Worm (Caenorhabditis elegans) whole organism, young adult: ENCODE results near the gene lbp-7.

ENCODE experiments used
- B0035.1 ChIP-seq: sonication (generic microtip); optimal IDR thresholded peaks from 2 replicates; lab custom pipeline; 2016; ENCODE audit warnings: missing genetic modification characterization, mild to moderate bottlenecking, missing compliant biosample characterization, missing genotype, missing genetic modification reagents
- B0336.3 ChIP-seq: fragments of 200-800 bp; sonication (Bioruptor generic); IDR thresholded peaks from 2 replicates; pipeline ENCODE4 v1.3.6; 2022; ENCODE audit warnings: missing genetic modification characterization, missing compliant biosample characterization
- F10E7.11 ChIP-seq: sonication (generic microtip); optimal IDR thresholded peaks from 2 replicates; lab custom pipeline; 2017; ENCODE audit warnings: mild to moderate bottlenecking, missing genetic modification characterization, moderate library complexity, missing compliant biosample characterization
- F22D6.2 ChIP-seq: sonication (generic microtip); optimal IDR thresholded peaks from 2 replicates; lab custom pipeline; 2016; ENCODE audit warnings: mild to moderate bottlenecking, missing genetic modification characterization, missing compliant biosample characterization
- F33H1.4 ChIP-seq: fragments of 200-800 bp; sonication (Bioruptor generic); IDR thresholded peaks from 2 replicates; pipeline ENCODE4 v1.3.6; 2022; ENCODE audit warnings: missing genetic modification reagents, missing genetic modification characterization, missing compliant biosample characterization
- F52B5.7 ChIP-seq: sonication (generic microtip); optimal IDR thresholded peaks from 2 replicates; lab custom pipeline; 2016; ENCODE audit warnings: mild to moderate bottlenecking, missing genetic modification characterization, missing compliant biosample characterization
- F57A8.1 ChIP-seq: fragments of 200-800 bp; sonication (Bioruptor generic); optimal IDR thresholded peaks from 2 replicates; lab custom pipeline; 2018; ENCODE audit warnings: mild to moderate bottlenecking, missing genetic modification characterization, moderate library complexity, missing compliant biosample characterization
- F57C9.4 ChIP-seq: sonication (generic microtip); optimal IDR thresholded peaks from 2 replicates; lab custom pipeline; 2017; ENCODE audit warnings: mild to moderate bottlenecking, missing genetic modification characterization, missing compliant biosample characterization
- K12H6.12 ChIP-seq: fragments of 200-800 bp; sonication (Bioruptor generic); optimal IDR thresholded peaks from 2 replicates; lab custom pipeline; 2018; ENCODE audit warnings: mild to moderate bottlenecking, missing genetic modification characterization, missing compliant biosample characterization
- Y56A3A.18 ChIP-seq: fragments of 200-800 bp; sonication (Bioruptor generic); IDR thresholded peaks from 2 replicates; pipeline ENCODE4 v1.3.6; 2022; ENCODE audit warnings: missing genetic modification reagents, missing genetic modification characterization, missing compliant biosample characterization
- ZK185.1 ChIP-seq: sonication (generic microtip); optimal IDR thresholded peaks from 2 replicates; lab custom pipeline; 2016; ENCODE audit warnings: mild to moderate bottlenecking, missing genetic modification characterization, missing compliant biosample characterization; ENCODE audit not compliant: poor library complexity, severe bottlenecking
- athp-1 ChIP-seq: sonication (generic microtip); optimal IDR thresholded peaks from 2 replicates; lab custom pipeline; 2017; ENCODE audit warnings: mild to moderate bottlenecking, missing genetic modification characterization, missing compliant biosample characterization
- ceh-58 ChIP-seq: fragments of 200-800 bp; sonication (Bioruptor generic); IDR thresholded peaks from 2 replicates; pipeline ENCODE4 v1.3.6; 2022; ENCODE audit warnings: missing genetic modification characterization, missing compliant biosample characterization
- ceh-79 ChIP-seq: sonication (generic microtip); optimal IDR thresholded peaks from 2 replicates; lab custom pipeline; 2017; ENCODE audit warnings: mild to moderate bottlenecking, missing genetic modification characterization, missing compliant biosample characterization
- chd-7 ChIP-seq: sonication (generic microtip); optimal IDR thresholded peaks from 2 replicates; lab custom pipeline; 2016; ENCODE audit warnings: mild to moderate bottlenecking, missing genetic modification characterization, moderate library complexity, missing compliant biosample characterization
- dpl-1 ChIP-seq: fragments of 150-350 bp; optimal IDR thresholded peaks from 2 replicates; lab custom pipeline; 2014; ENCODE audit warnings: missing biosample characterization, missing genetic modification reagents, missing genetic modification characterization
- ekl-4 ChIP-seq: fragments of 200-800 bp; sonication (Bioruptor generic); IDR thresholded peaks from 2 replicates; pipeline ENCODE4 v1.3.6; 2022; ENCODE audit warnings: missing genetic modification reagents, missing genetic modification characterization, missing compliant biosample characterization
- hlh-26 ChIP-seq: fragments of 200-800 bp; sonication (Bioruptor generic); conservative IDR thresholded peaks from 2 replicates; pipeline ENCODE4 v1.3.6; 2022; ENCODE audit warnings: missing genetic modification reagents, missing genetic modification characterization, missing compliant biosample characterization
- hmg-20 ChIP-seq: fragments of 200-800 bp; sonication (Bioruptor generic); IDR thresholded peaks from 2 replicates; pipeline ENCODE4 v1.3.6; 2022; ENCODE audit warnings: missing genetic modification reagents, missing genetic modification characterization, missing compliant biosample characterization
- hrde-1 ChIP-seq: sonication (generic microtip); optimal IDR thresholded peaks from 2 replicates; lab custom pipeline; 2016; ENCODE audit warnings: missing genetic modification characterization, mild to moderate bottlenecking, missing compliant biosample characterization, moderate library complexity, missing genotype, missing genetic modification reagents, borderline replicate concordance
- hsf-1 ChIP-seq: fragments of 200-800 bp; sonication (Bioruptor generic); IDR thresholded peaks from 2 replicates; pipeline ENCODE4 v1.3.6; 2022; ENCODE audit warnings: missing genetic modification reagents, missing genetic modification characterization, missing compliant biosample characterization
- lag-1 ChIP-seq: fragments of 200-800 bp; sonication (Bioruptor generic); IDR thresholded peaks from 2 replicates; pipeline ENCODE4 v1.3.6; 2022; ENCODE audit warnings: missing genetic modification reagents, missing genetic modification characterization, missing compliant biosample characterization
- let-607 ChIP-seq, 2 experiments: fragments of 200-800 bp in 1 of 2; sonication (Bioruptor generic) in 1 of 2; sonication (generic microtip) in 1 of 2; optimal IDR thresholded peaks; 2 replicates each; lab custom pipeline; 2016 to 2018; ENCODE audit warnings: mild to moderate bottlenecking in 2 of 2, missing compliant biosample characterization in 2 of 2, missing genetic modification characterization in 2 of 2, moderate library complexity in 2 of 2, missing genotype in 1 of 2
- lin-26 ChIP-seq: fragments of 200-800 bp; sonication (Bioruptor generic); IDR thresholded peaks from 2 replicates; pipeline ENCODE4 v1.3.6; 2022; ENCODE audit warnings: missing genetic modification reagents, missing genetic modification characterization, missing compliant biosample characterization
- lin-40 ChIP-seq: sonication (generic microtip); optimal IDR thresholded peaks from 2 replicates; lab custom pipeline; 2016; ENCODE audit warnings: missing genetic modification characterization, mild to moderate bottlenecking, missing compliant biosample characterization, missing genotype, missing genetic modification reagents
- lsy-27 ChIP-seq: sonication (generic microtip); optimal IDR thresholded peaks from 2 replicates; lab custom pipeline; 2017; ENCODE audit warnings: missing genetic modification characterization, mild to moderate bottlenecking, missing compliant biosample characterization, antibody characterized with exemption, missing genotype, borderline replicate concordance; ENCODE audit not compliant: insufficient read depth
- madf-10 ChIP-seq: sonication (generic microtip); optimal IDR thresholded peaks from 2 replicates; lab custom pipeline; 2016; ENCODE audit warnings: mild to moderate bottlenecking, missing genetic modification characterization, missing compliant biosample characterization
- nfya-2 ChIP-seq: fragments of 200-800 bp; sonication (Bioruptor generic); IDR thresholded peaks from 2 replicates; pipeline ENCODE4 v1.3.6; 2022; ENCODE audit warnings: missing genetic modification reagents, missing genetic modification characterization, missing compliant biosample characterization
- nhr-120 ChIP-seq: fragments of 200-800 bp; sonication (Bioruptor generic); IDR thresholded peaks from 2 replicates; pipeline ENCODE4 v1.3.6; 2022; ENCODE audit warnings: missing genetic modification characterization, missing compliant biosample characterization
- pbrm-1 ChIP-seq: fragments of 200-800 bp; sonication (Bioruptor generic); IDR thresholded peaks from 2 replicates; pipeline ENCODE4 v1.3.6; 2022; ENCODE audit warnings: missing genetic modification reagents, missing genetic modification characterization, missing compliant biosample characterization
- pha-4 ChIP-seq: fragments of 150-350 bp; sonication (generic microtip); optimal IDR thresholded peaks from 2 replicates; lab custom pipeline; 2014; ENCODE audit warnings: missing biosample characterization, missing genetic modification reagents, missing genetic modification characterization
- rpc-1 ChIP-seq, 2 experiments: fragments of 150-350 bp in 1 of 2; sonication (generic microtip) in 1 of 2; optimal IDR thresholded peaks; 2 replicates each; lab custom pipeline; 2014 to 2018; ENCODE audit warnings: missing biosample characterization in 1 of 2, missing genetic modification characterization in 1 of 2, missing genetic modification reagents in 1 of 2, missing genotype in 1 of 2
- sdz-38 ChIP-seq: sonication (generic microtip); optimal IDR thresholded peaks from 2 replicates; lab custom pipeline; 2016; ENCODE audit warnings: missing genotype, missing genetic modification characterization, missing compliant biosample characterization
- unc-130 ChIP-seq: sonication (generic microtip); optimal IDR thresholded peaks from 2 replicates; lab custom pipeline; 2016; ENCODE audit warnings: missing genetic modification reagents, missing genetic modification characterization, missing compliant biosample characterization
- zfh-2 ChIP-seq: fragments of 200-800 bp; sonication (Bioruptor generic); conservative IDR thresholded peaks from 2 replicates; pipeline ENCODE4 v1.3.6; 2022; ENCODE audit warnings: missing genetic modification reagents, missing genetic modification characterization, missing compliant biosample characterization
- ztf-26 ChIP-seq: sonication (generic microtip); optimal IDR thresholded peaks from 2 replicates; lab custom pipeline; 2017; ENCODE audit warnings: missing genetic modification characterization, missing compliant biosample characterization

Gene lbp-7

DNA sequence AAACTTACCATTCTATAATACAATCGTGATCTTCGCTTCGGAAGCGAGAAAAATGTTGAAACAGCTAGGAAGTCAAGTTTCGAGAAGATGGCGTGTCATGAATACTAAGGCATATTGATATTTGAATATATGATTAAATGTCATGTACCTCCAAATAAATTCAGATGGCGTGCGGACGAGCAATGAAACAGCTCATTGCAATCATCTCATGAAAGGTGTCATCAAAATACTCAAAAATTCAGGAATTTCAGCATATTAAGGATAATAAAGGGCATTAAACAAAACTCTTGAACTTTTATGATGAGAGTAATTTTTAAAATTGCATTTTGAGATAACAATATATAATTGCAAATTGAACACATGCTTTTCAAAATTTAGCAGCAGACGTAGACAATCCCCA is 36.0 kb downstream of the lbp-7 start, which contains the start of gene gcy-32:
Gene gcy-32, minus strand, starts transcription at position 101 of the 400 bp plus-strand sequence.
- no peak for TF ChIP-seq lin-40
- TF ChIP-seq hsf-1 (GFP tag; lab: Robert Waterston, UW) = no peak
- no peak for TF ChIP-seq B0336.3
- no peak for TF ChIP-seq zfh-2 (GFP tag; lab: Robert Waterston, UW)
- no peak for TF ChIP-seq pha-4
- TF ChIP-seq lag-1 = no peak
- TF ChIP-seq ztf-26 (tag; lab: Kevin White, UChicago) = no peak
- no peak for TF ChIP-seq F22D6.2 (tag; lab: Kevin White, UChicago)
- no peak for TF ChIP-seq let-607 (tag; optimal IDR thresholded peaks at IDR 0.05; lab: Kevin White, UChicago)

- TF ChIP-seq rpc-1 (optimal IDR thresholded peaks at IDR 0.05; lab: Kevin White, UChicago) (no peak), rpc-1 (tag; optimal IDR thresholded peaks at IDR 0.05; lab: Kevin White, UChicago) (no peak), lag-1 (no peak)
These were observed 36.8 kb downstream of the lbp-7 start, which contains the start of gene str-252 for ce11 chrV:13916196-13916595. str-252 (plus strand) TSS chrV:13916496.

DNA sequence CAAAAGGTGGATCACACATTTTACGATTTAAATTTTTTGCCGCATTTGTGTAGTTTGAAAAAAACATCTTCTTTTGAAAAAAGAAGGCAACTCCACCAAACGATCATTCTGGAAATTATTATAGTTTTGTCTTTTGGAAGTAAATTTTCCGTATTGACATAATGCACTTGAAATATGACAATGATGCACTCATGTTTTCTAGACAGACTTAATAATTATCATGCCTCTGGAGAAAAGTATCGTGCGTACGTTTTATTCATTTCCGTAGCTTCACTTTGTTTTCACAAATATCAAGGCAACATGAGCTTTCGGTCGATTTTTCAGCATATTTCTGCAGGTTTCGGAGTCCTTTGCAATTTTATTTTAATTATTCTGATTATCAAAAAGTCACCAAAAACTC is 39.0 kb downstream of the lbp-7 start, which contains the start of gene str-250:
Gene str-250, plus strand, starts transcription at position 301 of the 400 bp plus-strand sequence.
- TF ChIP-seq dpl-1 (GFP tag; lab: Kevin White, UChicago) (no peak), F57C9.4 (tag; lab: Kevin White, UChicago) (no peak), F33H1.4 (GFP tag; lab: Robert Waterston, UW) (no peak), lsy-27 (tag; lab: Kevin White, UChicago) (no peak)

DNA sequence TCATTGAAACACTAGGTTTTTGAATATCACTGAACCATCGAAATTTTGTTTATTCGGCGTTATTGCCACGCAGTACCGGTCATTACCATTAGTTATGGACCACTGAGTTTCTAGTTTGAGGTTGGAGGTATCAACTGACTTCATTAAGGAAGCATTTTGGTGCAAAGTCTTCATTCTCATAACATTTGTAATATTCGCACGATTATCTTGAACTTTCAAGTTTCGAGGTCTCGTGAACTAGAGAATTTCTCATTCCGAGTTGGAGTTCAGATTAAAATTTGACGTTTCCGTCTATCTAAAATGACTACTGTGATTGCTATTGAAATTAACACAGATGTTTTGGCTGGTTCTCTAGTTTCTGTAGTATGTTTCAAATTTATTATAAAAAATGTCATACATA is 41.4 kb downstream of the lbp-7 start, which contains the start of gene srx-42:
Gene srx-42, plus strand, starts transcription at position 301 of the 400 bp plus-strand sequence.
- no peak for TF ChIP-seq B0035.1 (tag; lab: Kevin White, UChicago)
- no peak for TF ChIP-seq F10E7.11 (tag; lab: Kevin White, UChicago)
- TF ChIP-seq chd-7 (tag; lab: Kevin White, UChicago) = no peak
- no peak for TF ChIP-seq ekl-4 (GFP tag; lab: Robert Waterston, UW)
- no peak for TF ChIP-seq pbrm-1 (GFP tag; lab: Robert Waterston, UW)
- no peak for TF ChIP-seq F22D6.2 (tag; lab: Kevin White, UChicago)
- no peak for TF ChIP-seq F57A8.1 (GFP tag; lab: Kevin White, UChicago)

- TF ChIP-seq athp-1 (tag; lab: Kevin White, UChicago) = no peak
- no peak for TF ChIP-seq ceh-58 (GFP tag; lab: Robert Waterston, UW)
- TF ChIP-seq madf-10 (tag; lab: Kevin White, UChicago) = no peak
These were observed 44.5 kb downstream of the lbp-7 start, which contains the start of gene srxa-11 for ce11 chrV:13923851-13924250. srxa-11 (plus strand) TSS chrV:13924151.

DNA sequence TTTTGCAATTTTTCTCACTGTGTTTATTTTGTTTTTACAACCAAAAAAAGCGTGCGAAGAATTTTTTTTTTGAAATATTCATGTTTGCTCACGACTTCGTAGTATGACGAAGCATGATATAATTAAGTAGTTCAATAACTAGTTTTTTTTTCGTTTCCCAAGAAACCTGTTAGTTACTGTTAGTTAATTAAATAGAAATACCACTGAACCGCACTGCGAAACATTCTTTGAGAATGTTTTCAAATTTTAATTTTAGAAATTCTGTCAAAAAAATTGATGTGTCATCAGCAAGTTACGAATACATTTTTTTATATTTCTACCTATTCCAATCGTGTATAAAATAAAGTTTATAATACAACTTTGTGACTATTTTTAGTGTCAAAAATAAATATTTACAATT is 47.0 kb downstream of the lbp-7 start, which contains the start of gene srxa-12:
Gene srxa-12, plus strand, starts transcription at position 301 of the 400 bp plus-strand sequence.
- no peak for TF ChIP-seq nhr-120
- TF ChIP-seq F10E7.11 (tag; lab: Kevin White, UChicago) = no peak
- no peak for TF ChIP-seq F57C9.4 (tag; lab: Kevin White, UChicago)
- no peak for TF ChIP-seq hrde-1 (tag; lab: Kevin White, UChicago)
- no peak for TF ChIP-seq zfh-2 (GFP tag; lab: Robert Waterston, UW)
- TF ChIP-seq Y56A3A.18 (GFP tag; lab: Robert Waterston, UW) = no peak
- TF ChIP-seq K12H6.12 (tag; lab: Kevin White, UChicago) = no peak
- no peak for TF ChIP-seq ZK185.1 (tag; lab: Kevin White, UChicago)
- no peak for TF ChIP-seq lin-26
- TF ChIP-seq hlh-26 (GFP tag; lab: Robert Waterston, UW) = no peak
- TF ChIP-seq lag-1 = no peak
- no peak for TF ChIP-seq hmg-20 (GFP tag; lab: Robert Waterston, UW)
- TF ChIP-seq ceh-58 (GFP tag; lab: Robert Waterston, UW) = no peak
- TF ChIP-seq unc-130 = no peak
- no peak for TF ChIP-seq sdz-38 (tag; lab: Kevin White, UChicago)
- no peak for TF ChIP-seq ceh-79
- TF ChIP-seq F52B5.7 = no peak
- TF ChIP-seq pbrm-1 (GFP tag; lab: Robert Waterston, UW) = no peak
- TF ChIP-seq nfya-2 = no peak
